Worm (Caenorhabditis elegans): ENCODE measurements around the gene K11C4.2.

DNA sequence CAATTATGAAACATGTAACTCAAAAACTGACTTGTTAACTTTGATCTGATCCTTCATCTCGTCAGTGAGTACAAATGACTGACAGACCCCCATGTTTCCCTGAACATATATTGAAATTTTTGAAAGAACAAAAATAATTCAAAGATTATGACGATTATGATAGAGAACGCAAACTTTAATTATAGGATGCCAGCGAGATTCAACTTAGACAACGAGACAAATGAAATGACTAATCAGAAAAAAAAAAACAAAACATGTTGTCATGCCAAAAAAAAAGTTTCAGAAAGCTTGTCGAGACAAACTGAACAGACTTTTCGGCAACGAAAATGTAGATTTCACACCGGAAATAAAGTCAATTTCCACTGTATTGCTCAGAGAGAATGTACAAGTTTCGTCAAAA, 40.2 kb upstream of the K11C4.2 start, which contains the start of gene gpa-10:
- no peak for TF ChIP-seq ama-1 (optimal IDR thresholded peaks at IDR 0.05)
- no peak for TF ChIP-seq flt-1 (GFP tag; IDR thresholded peaks at IDR 0.05)
- no peak for TF ChIP-seq ceh-13 (GFP tag; optimal IDR thresholded peaks at IDR 0.05)
- no peak for TF ChIP-seq aly-1 (tag; optimal IDR thresholded peaks at IDR 0.05)
- no peak for TF ChIP-seq pes-1 (GFP tag; IDR thresholded peaks at IDR 0.05)
- TF ChIP-seq ets-7 (tag; optimal IDR thresholded peaks at IDR 0.05) = no peak
- TF ChIP-seq F13C5.2 (tag; optimal IDR thresholded peaks at IDR 0.05) = no peak
- TF ChIP-seq tbx-11 (GFP tag; IDR thresholded peaks at IDR 0.05) = no peak
- no peak for TF ChIP-seq B0310.2 (tag; optimal IDR thresholded peaks at IDR 0.05)
- no peak for TF ChIP-seq ceh-36 (tag; optimal IDR thresholded peaks at IDR 0.05)
- TF ChIP-seq scrt-1 (GFP tag; IDR thresholded peaks at IDR 0.05) = no peak
- no peak for TF ChIP-seq sea-1 (GFP tag; conservative IDR thresholded peaks at IDR 0.05)
- TF ChIP-seq tbx-37 (GFP tag; conservative IDR thresholded peaks at IDR 0.05) = no peak
- no peak for TF ChIP-seq tra-4 (tag; optimal IDR thresholded peaks at IDR 0.05)
